Worm (Caenorhabditis elegans) whole organism, mixed stage, embryonic: ENCODE results near the gene cutl-2.

Experiments
- ceh-43 ChIP-seq: fragments of 200-800 bp; sonication (Bioruptor generic); optimal IDR thresholded peaks from 2 replicates; lab custom pipeline; 2018; ENCODE audit warnings: mild to moderate bottlenecking, missing genetic modification characterization, moderate library complexity, missing compliant biosample characterization
- lsy-2 ChIP-seq: fragments of 150-350 bp; optimal IDR thresholded peaks from 2 replicates; lab custom pipeline; 2014; ENCODE audit warnings: missing biosample characterization, missing genetic modification characterization
- mep-1 ChIP-seq: fragments of 150-350 bp; optimal IDR thresholded peaks from 2 replicates; lab custom pipeline; 2017; ENCODE audit warnings: missing biosample characterization, missing genetic modification reagents, missing genetic modification characterization, inconsistent platforms
- nhr-28 ChIP-seq: fragments of 150-350 bp; optimal IDR thresholded peaks from 2 replicates; lab custom pipeline; 2014; ENCODE audit warnings: missing biosample characterization, missing genetic modification characterization
- pha-4 ChIP-seq: fragments of 150-350 bp; optimal IDR thresholded peaks from 2 replicates; lab custom pipeline; 2018; ENCODE audit warnings: missing biosample characterization, missing genetic modification reagents, missing genetic modification characterization

DNA sequence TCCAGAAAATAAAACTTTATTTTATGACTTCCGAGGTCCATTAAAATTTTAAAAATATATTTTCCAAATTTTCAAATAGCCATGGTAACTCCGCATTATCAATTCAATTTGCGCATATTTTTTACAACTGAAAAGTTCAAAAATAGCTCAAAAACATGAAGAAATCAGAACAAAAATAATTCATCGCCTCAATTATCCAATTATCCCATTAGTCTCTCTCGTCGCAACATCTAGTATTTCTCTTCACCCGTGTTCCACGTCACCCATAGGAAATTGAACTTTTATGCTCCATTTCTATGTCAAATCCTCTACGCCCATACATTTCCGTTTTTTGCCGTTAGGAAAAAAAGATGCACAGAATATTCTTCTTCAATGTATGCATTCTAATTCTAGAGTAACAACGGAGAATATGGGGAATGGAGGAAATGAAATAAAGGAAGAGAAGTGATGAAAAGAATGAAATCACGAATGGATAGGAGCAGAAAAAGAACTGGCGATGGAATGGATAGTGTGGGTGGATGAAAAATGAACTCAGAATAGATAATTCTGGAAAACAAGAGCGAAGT lies 34.3 kb downstream of the cutl-2 start:
- no peak for TF ChIP-seq pha-4 (tag; lab: Kevin White, UChicago)
- no peak for TF ChIP-seq mep-1 (tag; lab: Kevin White, UChicago)
- TF ChIP-seq nhr-28, result no peak
- no peak for TF ChIP-seq ceh-43 (GFP tag; lab: Kevin White, UChicago)
- no peak for TF ChIP-seq lsy-2 (tag; lab: Kevin White, UChicago)
